Fruit fly (Drosophila melanogaster) whole organism, embryonic: ENCODE data around the gene fne.
A peak's percentile ranks its signal among the peaks of the same experiment; 100 is the strongest.

Source experiments
- Antp ChIP-seq: fragments of 200-800 bp; sonication (Bioruptor generic); optimal IDR thresholded peaks from 3 replicates; lab custom pipeline; 2016; ENCODE audit warnings: missing biosample characterization, missing genetic modification characterization
- B-H1 ChIP-seq: fragments of 200-800 bp; sonication (Bioruptor generic); IDR thresholded peaks from 3 replicates; pipeline ENCODE4 v1.3.6; 2022; ENCODE audit warnings: missing biosample characterization, missing genetic modification characterization
- Bgb ChIP-seq: fragments of 200-800 bp; sonication (Bioruptor generic); IDR thresholded peaks from 2 replicates; pipeline ENCODE4 v1.3.6; 2022; ENCODE audit warnings: missing biosample characterization, missing genetic modification characterization; ENCODE audit not compliant: partially characterized antibody
- CG10431 ChIP-seq: fragments of 200-800 bp; sonication (Bioruptor generic); optimal IDR thresholded peaks from 3 replicates; lab custom pipeline; 2018; ENCODE audit warnings: missing biosample characterization, mild to moderate bottlenecking, missing genetic modification characterization
- CG10565 ChIP-seq: fragments of 200-800 bp; sonication (Bioruptor generic); optimal IDR thresholded peaks from 3 replicates; lab custom pipeline; 2016; ENCODE audit warnings: missing biosample characterization, mild to moderate bottlenecking, missing genetic modification characterization
- CG10959 ChIP-seq: fragments of 200-800 bp; sonication (Bioruptor generic); IDR thresholded peaks from 2 replicates; pipeline ENCODE4 v1.3.6; 2022; ENCODE audit warnings: missing biosample characterization, missing genetic modification characterization
- CG10979 ChIP-seq: fragments of 200-800 bp; sonication (Bioruptor generic); optimal IDR thresholded peaks from 2 replicates; lab custom pipeline; 2018; ENCODE audit warnings: missing biosample characterization, mild to moderate bottlenecking, missing genetic modification characterization, moderate library complexity
- CG13296 ChIP-seq: fragments of 200-800 bp; sonication (Bioruptor generic); optimal IDR thresholded peaks from 3 replicates; lab custom pipeline; 2018; ENCODE audit warnings: missing biosample characterization, mild to moderate bottlenecking, missing genetic modification characterization
- CG1647 ChIP-seq: fragments of 200-800 bp; sonication (Bioruptor generic); optimal IDR thresholded peaks from 3 replicates; lab custom pipeline; 2016; ENCODE audit warnings: missing biosample characterization, missing genetic modification characterization
- CG17385 ChIP-seq: fragments of 200-800 bp; sonication (Bioruptor generic); optimal IDR thresholded peaks from 3 replicates; lab custom pipeline; 2018; ENCODE audit warnings: missing biosample characterization, mild to moderate bottlenecking, missing genetic modification characterization
- CG17568 ChIP-seq: fragments of 200-800 bp; sonication (Bioruptor generic); optimal IDR thresholded peaks from 2 replicates; lab custom pipeline; 2018; ENCODE audit warnings: missing biosample characterization, mild to moderate bottlenecking, missing genetic modification characterization, moderate library complexity
- CG17612 ChIP-seq: fragments of 200-800 bp; sonication (Bioruptor generic); IDR thresholded peaks from 2 replicates; pipeline ENCODE4 v1.3.6; 2022; ENCODE audit warnings: missing biosample characterization, missing genetic modification characterization
- CG17802 ChIP-seq: fragments of 200-800 bp; sonication (Bioruptor generic); optimal IDR thresholded peaks from 2 replicates; lab custom pipeline; 2018; ENCODE audit warnings: missing biosample characterization, mild to moderate bottlenecking, missing genetic modification characterization, moderate library complexity
- CG17829 ChIP-seq: fragments of 200-800 bp; optimal IDR thresholded peaks from 2 replicates; lab custom pipeline; 2019; ENCODE audit warnings: missing biosample characterization, mild to moderate bottlenecking, missing genetic modification characterization, moderate library complexity
- CG18599 ChIP-seq: fragments of 200-800 bp; sonication (Bioruptor generic); optimal IDR thresholded peaks from 3 replicates; lab custom pipeline; 2017; ENCODE audit warnings: missing biosample characterization, missing genetic modification characterization, mild to moderate bottlenecking, moderate library complexity, missing genetic modification reagents
- CG2202 ChIP-seq: fragments of 200-800 bp; sonication (Bioruptor generic); optimal IDR thresholded peaks from 2 replicates; lab custom pipeline; 2018; ENCODE audit warnings: missing biosample characterization, mild to moderate bottlenecking, missing genetic modification characterization
- CG4328 ChIP-seq: fragments of 200-800 bp; sonication (Bioruptor generic); optimal IDR thresholded peaks from 3 replicates; lab custom pipeline; 2017; ENCODE audit warnings: missing biosample characterization, missing genetic modification reagents, missing genetic modification characterization
- CG4854 ChIP-seq: fragments of 200-800 bp; sonication (Bioruptor generic); optimal IDR thresholded peaks from 2 replicates; lab custom pipeline; 2016; ENCODE audit warnings: missing biosample characterization, missing genetic modification characterization, inconsistent platforms
- CG6654 ChIP-seq: fragments of 200-800 bp; sonication (Bioruptor generic); optimal IDR thresholded peaks from 2 replicates; lab custom pipeline; 2017; ENCODE audit warnings: missing biosample characterization, mild to moderate bottlenecking, missing genetic modification characterization
- CG6813 ChIP-seq: fragments of 200-800 bp; sonication (Bioruptor generic); optimal IDR thresholded peaks from 2 replicates; lab custom pipeline; 2017; ENCODE audit warnings: missing biosample characterization, missing genetic modification characterization, mild to moderate bottlenecking, moderate library complexity, missing genetic modification reagents
- CG8290 ChIP-seq, 3 experiments: fragments of 200-800 bp; sonication (Bioruptor generic); optimal IDR thresholded peaks; 2 replicates each; lab custom pipeline; 2016 to 2019; ENCODE audit warnings: missing biosample characterization in 3 of 3, missing genetic modification characterization in 3 of 3, mild to moderate bottlenecking in 2 of 3, moderate library complexity in 1 of 3
- CG8359 ChIP-seq: fragments of 200-800 bp; sonication (Bioruptor generic); optimal IDR thresholded peaks from 2 replicates; lab custom pipeline; 2017; ENCODE audit warnings: missing biosample characterization, mild to moderate bottlenecking, missing genetic modification characterization, borderline replicate concordance
- CoRest ChIP-seq: fragments of 200-800 bp; sonication (Bioruptor generic); optimal IDR thresholded peaks from 3 replicates; lab custom pipeline; 2018; ENCODE audit warnings: missing biosample characterization, mild to moderate bottlenecking, missing genetic modification characterization, moderate library complexity
- HHEX ChIP-seq: fragments of 200-800 bp; sonication (Bioruptor generic); optimal IDR thresholded peaks from 3 replicates; lab custom pipeline; 2017; ENCODE audit warnings: missing biosample characterization, mild to moderate bottlenecking, missing genetic modification characterization, missing genetic modification reagents
- Jarid2 ChIP-seq: fragments of 200-800 bp; sonication (Bioruptor generic); optimal IDR thresholded peaks from 3 replicates; lab custom pipeline; 2017; ENCODE audit warnings: mild to moderate bottlenecking, missing biosample characterization, missing genetic modification reagents, missing genetic modification characterization
- Meics ChIP-seq: fragments of 200-800 bp; sonication (Bioruptor generic); optimal IDR thresholded peaks from 2 replicates; lab custom pipeline; 2017; ENCODE audit warnings: missing biosample characterization, mild to moderate bottlenecking, missing genetic modification characterization
- Nf-YA ChIP-seq: fragments of 200-800 bp; sonication (Bioruptor generic); IDR thresholded peaks from 2 replicates; pipeline ENCODE4 v1.3.6; 2022; ENCODE audit warnings: missing biosample characterization, missing genetic modification characterization
- Optix ChIP-seq: fragments of 200-800 bp; sonication (Bioruptor generic); IDR thresholded peaks from 3 replicates; pipeline ENCODE4 v1.3.6; 2022; ENCODE audit warnings: missing biosample characterization, missing genetic modification characterization
- Side ChIP-seq: fragments of 200-800 bp; sonication (Bioruptor generic); optimal IDR thresholded peaks from 2 replicates; lab custom pipeline; 2016; ENCODE audit warnings: missing biosample characterization, missing genetic modification characterization
- Ssrp ChIP-seq: fragments of 200-800 bp; sonication (Bioruptor generic); optimal IDR thresholded peaks from 2 replicates; lab custom pipeline; 2018; ENCODE audit warnings: missing biosample characterization, mild to moderate bottlenecking, missing genetic modification characterization, moderate library complexity
- abd-A ChIP-seq: fragments of 200-800 bp; sonication (Bioruptor generic); optimal IDR thresholded peaks from 3 replicates; lab custom pipeline; 2019; ENCODE audit warnings: missing biosample characterization, mild to moderate bottlenecking, missing genetic modification characterization, moderate library complexity
- cg ChIP-seq: fragments of 200-800 bp; sonication (Bioruptor generic); optimal IDR thresholded peaks from 3 replicates; lab custom pipeline; 2019; ENCODE audit warnings: missing biosample characterization, mild to moderate bottlenecking, missing genetic modification characterization, moderate library complexity
- ci ChIP-seq: fragments of 200-800 bp; sonication (Bioruptor generic); IDR thresholded peaks from 3 replicates; pipeline ENCODE4 v1.3.6; 2022; ENCODE audit warnings: missing biosample characterization, missing genetic modification characterization
- fd64A ChIP-seq: fragments of 200-800 bp; sonication (Bioruptor generic); optimal IDR thresholded peaks from 3 replicates; lab custom pipeline; 2018; ENCODE audit warnings: missing biosample characterization, mild to moderate bottlenecking, missing genetic modification characterization
- gsb-n ChIP-seq: fragments of 200-800 bp; sonication (Bioruptor generic); optimal IDR thresholded peaks from 3 replicates; lab custom pipeline; 2018; ENCODE audit warnings: missing biosample characterization, mild to moderate bottlenecking, missing genetic modification characterization
- hkb ChIP-seq, 2 experiments: fragments of 200-800 bp in 1 of 2; fragments of >200 bp in 1 of 2; sonication (Bioruptor generic) in 1 of 2; IDR thresholded peaks in 1 of 2; optimal IDR thresholded peaks in 1 of 2; 2 replicates each; pipeline versions ENCODE4 v1.3.6 to Lab custom; 2017 to 2022; ENCODE audit warnings: missing biosample characterization in 1 of 2, missing genetic modification characterization in 1 of 2
- insv ChIP-seq, 2 experiments: fragments of 200-800 bp; sonication (Bioruptor generic); optimal IDR thresholded peaks; 3 replicates each; lab custom pipeline; 2016 to 2018; ENCODE audit warnings: missing biosample characterization in 2 of 2, missing genetic modification characterization in 2 of 2
- jumu ChIP-seq: fragments of 200-800 bp; sonication (Bioruptor generic); optimal IDR thresholded peaks from 3 replicates; lab custom pipeline; 2016; ENCODE audit warnings: missing biosample characterization, missing genetic modification characterization
- klu ChIP-seq: fragments of 200-800 bp; sonication (Bioruptor generic); IDR thresholded peaks from 2 replicates; pipeline ENCODE4 v1.3.6; 2022; ENCODE audit warnings: missing biosample characterization, missing genetic modification characterization
- kni ChIP-seq: fragments of 200-800 bp; sonication (Bioruptor generic); optimal IDR thresholded peaks from 3 replicates; lab custom pipeline; 2017; ENCODE audit warnings: mild to moderate bottlenecking, missing biosample characterization, missing genetic modification reagents, missing genetic modification characterization
- mirr ChIP-seq: fragments of 200-800 bp; sonication (Bioruptor generic); optimal IDR thresholded peaks from 3 replicates; lab custom pipeline; 2018; ENCODE audit warnings: missing biosample characterization, mild to moderate bottlenecking, missing genetic modification characterization
- nau ChIP-seq: fragments of 200-800 bp; sonication (Bioruptor generic); optimal IDR thresholded peaks from 3 replicates; lab custom pipeline; 2017; ENCODE audit warnings: missing biosample characterization, mild to moderate bottlenecking, missing genetic modification characterization, missing genetic modification reagents
- nerfin-1 ChIP-seq: fragments of 200-800 bp; sonication (Bioruptor generic); optimal IDR thresholded peaks from 3 replicates; lab custom pipeline; 2019; ENCODE audit warnings: missing biosample characterization, mild to moderate bottlenecking, missing genetic modification characterization, moderate library complexity
- otp ChIP-seq: fragments of 200-800 bp; sonication (Bioruptor generic); IDR thresholded peaks from 3 replicates; pipeline ENCODE4, ENCODE4 v1.3.6; 2022; ENCODE audit warnings: missing biosample characterization, missing genetic modification characterization
- sc ChIP-seq, 3 experiments: fragments of >200 bp in 2 of 3; fragments of 200-800 bp in 1 of 3; sonication (Bioruptor generic) in 1 of 3; optimal IDR thresholded peaks; 2 replicates in 2 of 3; 3 replicates in 1 of 3; lab custom pipeline; 2017; ENCODE audit warnings: mild to moderate bottlenecking in 1 of 3, missing biosample characterization in 1 of 3, missing genetic modification characterization in 1 of 3, missing genetic modification reagents in 1 of 3
- slou ChIP-seq: fragments of 200-800 bp; sonication (Bioruptor generic); optimal IDR thresholded peaks from 3 replicates; lab custom pipeline; 2016; ENCODE audit warnings: missing biosample characterization, missing genetic modification characterization
- unpg ChIP-seq: fragments of 200-800 bp; sonication (Bioruptor generic); optimal IDR thresholded peaks from 3 replicates; lab custom pipeline; 2018; ENCODE audit warnings: missing biosample characterization, mild to moderate bottlenecking, missing genetic modification characterization, moderate library complexity
- vvl ChIP-seq: fragments of 200-800 bp; sonication (Bioruptor generic); IDR thresholded peaks from 2 replicates; pipeline ENCODE4 v1.3.6; 2022; ENCODE audit warnings: missing biosample characterization, missing genetic modification characterization

Gene fne

DNA sequence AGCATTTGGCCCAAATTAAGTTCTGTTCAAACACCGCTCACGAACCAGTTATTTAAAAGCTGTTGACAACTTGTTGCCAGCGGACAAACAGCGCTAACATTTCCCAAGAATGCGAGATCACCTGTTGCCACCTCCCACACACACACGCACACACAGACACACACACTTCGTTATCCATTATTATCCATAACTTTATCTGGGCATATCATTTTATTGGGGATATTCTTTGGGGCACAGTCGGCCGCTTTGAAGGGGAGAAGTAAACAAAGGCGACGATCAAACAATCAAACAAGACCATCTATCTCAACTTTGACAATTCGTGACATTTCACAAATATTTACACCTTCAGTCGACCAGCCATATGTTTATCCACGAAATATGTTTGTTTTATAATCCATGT, 28.2 kb upstream of the fne start (continued):
- peak; percentile 0 for TF ChIP-seq CG4328 (GFP tag; lab: Kevin White, UChicago)
- TF ChIP-seq CG10565 (GFP tag; lab: Kevin White, UChicago): no peak
- peak; percentile 5 for TF ChIP-seq abd-A (tag; lab: Kevin White, UChicago)
- no peak for TF ChIP-seq Bgb (GFP tag; lab: Robert Waterston, UW)
- TF ChIP-seq Antp (GFP tag; lab: Kevin White, UChicago): no peak
- peak; percentile 7 for TF ChIP-seq CG4854
- no peak for TF ChIP-seq CG8290 (GFP tag; optimal IDR thresholded peaks at IDR 0.05; lab: Kevin White, UChicago)
- peak in 1 of 2 experiments; percentile 10 for TF ChIP-seq CG8290 (tag; optimal IDR thresholded peaks at IDR 0.05; lab: Kevin White, UChicago)
- TF ChIP-seq Nf-YA: no peak; the same call in 1 of the 2 replicates
- TF ChIP-seq Optix (GFP tag; lab: Robert Waterston, UW): no peak
- TF ChIP-seq klu (GFP tag; lab: Robert Waterston, UW): no peak
- no peak for TF ChIP-seq CG13296
- peak; percentile 17 for TF ChIP-seq CG17385 (GFP tag; lab: Kevin White, UChicago)
- no peak for TF ChIP-seq CG10959 (GFP tag; lab: Robert Waterston, UW)
- TF ChIP-seq slou (GFP tag; lab: Kevin White, UChicago): no peak
- peak; percentile 16 for TF ChIP-seq CG17568 (GFP tag; lab: Kevin White, UChicago)
- no peak for TF ChIP-seq CG1647
- no peak for TF ChIP-seq gsb-n (tag; lab: Kevin White, UChicago)
- TF ChIP-seq insv (GFP tag; optimal IDR thresholded peaks at IDR 0.05; lab: Kevin White, UChicago): no peak
- peak; percentile 25 for TF ChIP-seq HHEX (GFP tag; lab: Kevin White, UChicago)
- TF ChIP-seq cg (GFP tag; lab: Kevin White, UChicago): peak; percentile 24
- TF ChIP-seq Jarid2 (GFP tag; lab: Kevin White, UChicago): peak; percentile 11
- TF ChIP-seq CoRest: peak; percentile 7
- TF ChIP-seq Meics (GFP tag; lab: Kevin White, UChicago): peak; percentile 16
- peak; percentile 33 for TF ChIP-seq mirr (GFP tag; lab: Kevin White, UChicago)
- peak; percentile 72 for TF ChIP-seq fd64A (GFP tag; lab: Kevin White, UChicago)
- no peak for TF ChIP-seq CG17802 (tag; lab: Kevin White, UChicago)
- peak; percentile 49 for TF ChIP-seq CG18599 (GFP tag; lab: Kevin White, UChicago)
- TF ChIP-seq otp: no peak
- peak; percentile 16 for TF ChIP-seq Side
- peak; percentile 54 for TF ChIP-seq CG6813
- TF ChIP-seq CG17612 (GFP tag; lab: Robert Waterston, UW): no peak
- peak; percentile 65 for TF ChIP-seq CG2202
- peak; percentile 27 for TF ChIP-seq CG10979 (tag; lab: Kevin White, UChicago)
- 0 out of 2 replicates have a peak, but pooled peaks have one; percentile 16 for TF ChIP-seq vvl (GFP tag; lab: Robert Waterston, UW)
- no peak for TF ChIP-seq Ssrp (tag; lab: Kevin White, UChicago)
- no peak for TF ChIP-seq CG17829 (tag; lab: Kevin White, UChicago)
- no peak for TF ChIP-seq jumu (GFP tag; lab: Kevin White, UChicago)
- TF ChIP-seq hkb (optimal IDR thresholded peaks at IDR 0.05; lab: Kevin White, UChicago): no peak
- TF ChIP-seq hkb (GFP tag; IDR thresholded peaks at IDR 0.05; lab: Robert Waterston, UW): 0 out of 2 replicates have a peak, but pooled peaks have one; percentile 19
- peak; percentile 36 for TF ChIP-seq CG8359 (GFP tag; lab: Kevin White, UChicago)
- peak; percentile 18 for TF ChIP-seq unpg (GFP tag; lab: Kevin White, UChicago)
- TF ChIP-seq nau (GFP tag; lab: Kevin White, UChicago): peak; percentile 43
- TF ChIP-seq ci (GFP tag; lab: Robert Waterston, UW): peak; percentile 44; the same call in 1 of the 3 replicates
- TF ChIP-seq kni: peak; percentile 51
- TF ChIP-seq B-H1 (GFP tag; lab: Robert Waterston, UW): no peak
- TF ChIP-seq CG10431: no peak
- no peak for TF ChIP-seq sc (optimal IDR thresholded peaks at IDR 0.05; lab: Kevin White, UChicago)
- no peak for TF ChIP-seq sc (GFP tag; optimal IDR thresholded peaks at IDR 0.05; lab: Kevin White, UChicago)
- peak; percentile 41 for TF ChIP-seq nerfin-1 (tag; lab: Kevin White, UChicago)
- no peak for TF ChIP-seq CG6654
